Worm (Caenorhabditis elegans): ENCODE results near the gene T14G8.3.

The T14G8.3 gene

DNA sequence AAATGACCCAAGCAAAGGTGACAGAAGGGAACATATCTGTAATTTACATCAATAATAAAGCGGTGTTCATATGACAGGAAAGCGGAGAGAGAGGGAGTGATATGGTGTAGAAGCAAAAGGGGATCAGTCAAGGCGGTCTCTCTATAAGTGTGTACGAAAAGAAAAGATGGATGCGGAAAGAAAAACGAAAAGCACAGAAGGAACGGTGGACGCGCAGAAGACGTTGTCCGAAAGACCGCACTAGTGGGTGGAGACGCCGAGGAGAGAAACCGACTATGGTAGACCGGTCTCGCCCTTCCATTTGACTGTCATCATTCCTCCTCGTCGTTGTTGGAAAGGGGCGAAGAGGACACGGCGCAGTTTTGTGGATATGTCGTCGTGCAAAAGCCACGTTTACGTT is 18.0 kb upstream of the T14G8.3 start, which contains the start of gene C52G5.2:
C52G5.2 (plus strand) TSS at position 301 of the 400 bp plus-strand sequence.
- TF ChIP-seq ztf-3 (GFP tag; optimal IDR thresholded peaks at IDR 0.05) (no peak), snpc-4 (GFP tag; optimal IDR thresholded peaks at IDR 0.05) (no peak), snpc-4 (tag; optimal IDR thresholded peaks at IDR 0.05) (no peak), sptf-2 (GFP tag; optimal IDR thresholded peaks at IDR 0.05) (no peak), ceh-79 (tag; optimal IDR thresholded peaks at IDR 0.05) (no peak), ztf-6 (GFP tag; IDR thresholded peaks at IDR 0.05) (no peak), efl-1 (GFP tag; optimal IDR thresholded peaks at IDR 0.05) (no peak), ztf-28 (GFP tag; IDR thresholded peaks at IDR 0.05) (no peak), ets-4 (GFP tag; optimal IDR thresholded peaks at IDR 0.05) (no peak), ceh-40 (GFP tag; IDR thresholded peaks at IDR 0.05) (no peak), B0019.2 (GFP tag; conservative IDR thresholded peaks at IDR 0.05) (no peak), B0035.1 (tag; optimal IDR thresholded peaks at IDR 0.05) (no peak), ZK185.1 (tag; optimal IDR thresholded peaks at IDR 0.05; ENCODE audit: poor library complexity, severe bottlenecking) (no peak), Y95B8A.8 (GFP tag; IDR thresholded peaks at IDR 0.05) (no peak), F33H1.4 (GFP tag; IDR thresholded peaks at IDR 0.05) (no peak)

DNA sequence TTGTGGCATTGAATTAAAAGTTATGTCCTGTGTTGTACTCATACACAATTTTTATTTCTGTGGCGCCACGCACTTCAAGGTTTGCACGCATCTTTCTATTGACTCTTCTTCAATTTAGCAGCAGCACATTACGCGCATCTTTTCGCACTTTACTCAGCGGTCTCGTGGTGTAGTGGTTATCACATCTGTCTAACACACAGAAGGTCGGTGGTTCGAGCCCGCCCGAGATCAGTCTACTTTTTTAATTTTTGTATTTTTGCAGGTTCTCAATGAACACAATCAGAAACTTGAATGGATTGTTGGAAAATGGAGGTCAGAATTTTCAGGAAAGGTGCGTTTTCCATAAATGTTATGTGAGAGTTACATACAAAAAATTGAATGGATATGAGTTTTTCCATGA is 17.5 kb upstream of the T14G8.3 start:
- TF ChIP-seq K12H6.12 (tag; optimal IDR thresholded peaks at IDR 0.05) (peak; percentile 13), zfh-2 (GFP tag; conservative IDR thresholded peaks at IDR 0.05) (no peak), ceh-40 (GFP tag; IDR thresholded peaks at IDR 0.05) (0 out of 2 replicates have a peak, but pooled peaks have one; percentile 37), mcd-1 (GFP tag; IDR thresholded peaks at IDR 0.05) (peak; percentile 43), ekl-4 (GFP tag; IDR thresholded peaks at IDR 0.05) (no peak), lin-26 (GFP tag; IDR thresholded peaks at IDR 0.05) (peak; percentile 88), lsy-27 (tag; optimal IDR thresholded peaks at IDR 0.05; ENCODE audit: borderline replicate concordance, insufficient read depth) (peak; percentile 33), K11D2.4 (GFP tag; IDR thresholded peaks at IDR 0.05) (peak; percentile 46; the same call in 1 of the 2 replicates), B0019.2 (GFP tag; conservative IDR thresholded peaks at IDR 0.05) (0 out of 2 replicates have a peak, but pooled peaks have one; percentile 10), mes-4 (tag; optimal IDR thresholded peaks at IDR 0.05) (no peak), pbrm-1 (GFP tag; IDR thresholded peaks at IDR 0.05) (peak; percentile 86), snpc-4 (GFP tag; optimal IDR thresholded peaks at IDR 0.05) (peak; percentile 16), snpc-4 (tag; optimal IDR thresholded peaks at IDR 0.05) (peak in 1 of 4 experiments; percentile 39), F52B5.7 (tag; optimal IDR thresholded peaks at IDR 0.05) (peak; percentile 42), F39B2.1 (GFP tag; IDR thresholded peaks at IDR 0.05) (no peak), F33H1.4 (GFP tag; IDR thresholded peaks at IDR 0.05) (no peak), hmg-1.2 (GFP tag; IDR thresholded peaks at IDR 0.05) (peak; percentile 80), ztf-26 (tag; optimal IDR thresholded peaks at IDR 0.05) (no peak), sptf-2 (GFP tag; optimal IDR thresholded peaks at IDR 0.05) (no peak), unc-130 (GFP tag; optimal IDR thresholded peaks at IDR 0.05) (no peak), hmg-20 (GFP tag; IDR thresholded peaks at IDR 0.05) (0 out of 2 replicates have a peak, but pooled peaks have one; percentile 7), ceh-27 (GFP tag; optimal IDR thresholded peaks at IDR 0.05) (peak; percentile 60), rec-8 (tag; optimal IDR thresholded peaks at IDR 0.05) (peak; percentile 21 to 43), attf-6 (GFP tag; IDR thresholded peaks at IDR 0.05) (0 out of 2 replicates have a peak, but pooled peaks have one; percentile 41), cebp-1 (GFP tag; IDR thresholded peaks at IDR 0.05) (no peak), cebp-1 (tag; optimal IDR thresholded peaks at IDR 0.05) (peak; percentile 48), ama-1 (optimal IDR thresholded peaks at IDR 0.05) (no peak), ama-1 (GFP tag; optimal IDR thresholded peaks at IDR 0.05) (peak in 1 of 2 experiments; percentile 29), dox-1 (GFP tag; IDR thresholded peaks at IDR 0.05) (peak; percentile 76), rpc-1 (optimal IDR thresholded peaks at IDR 0.05) (peak; percentile 80), rpc-1 (tag; optimal IDR thresholded peaks at IDR 0.05) (peak; percentile 88), F57C9.4 (tag; optimal IDR thresholded peaks at IDR 0.05) (no peak), nhr-90 (tag; optimal IDR thresholded peaks at IDR 0.05) (peak; percentile 25), lir-1 (GFP tag; conservative IDR thresholded peaks at IDR 0.05) (no peak; the same call in 1 of the 2 replicates), lsl-1 (GFP tag; optimal IDR thresholded peaks at IDR 0.05) (no peak), B0261.1 (tag; optimal IDR thresholded peaks at IDR 0.05) (peak; percentile 94), ceh-91 (GFP tag; IDR thresholded peaks at IDR 0.05) (no peak), egl-18 (GFP tag; IDR thresholded peaks at IDR 0.05) (0 out of 2 replicates have a peak, but pooled peaks have one; percentile 57)
